Fruit fly (Drosophila melanogaster) whole organism, embryonic: ENCODE results near the gene CG15923.
A peak's percentile ranks its signal among the peaks of the same experiment; 100 is the strongest.

Source experiments
- Med ChIP-seq: fragments of 200-800 bp; sonication (Bioruptor generic); peaks from one replicate; lab custom pipeline; 2016; ENCODE audit warnings: missing biosample characterization, missing genetic modification characterization, mild to moderate bottlenecking, inconsistent platforms, moderate library complexity
- PHDP ChIP-seq: fragments of 200-800 bp; sonication (Bioruptor generic); optimal IDR thresholded peaks from 3 replicates; lab custom pipeline; 2018; ENCODE audit warnings: missing biosample characterization, mild to moderate bottlenecking, missing genetic modification characterization, moderate library complexity
- br ChIP-seq: fragments of >200 bp; optimal IDR thresholded peaks from 2 replicates; lab custom pipeline; 2017
- dysf ChIP-seq: fragments of 200-800 bp; sonication (Bioruptor generic); IDR thresholded peaks from 3 replicates; pipeline ENCODE4 v1.3.6; 2022; ENCODE audit warnings: missing biosample characterization, missing genetic modification characterization
- insv ChIP-seq, 2 experiments: fragments of 200-800 bp; sonication (Bioruptor generic); optimal IDR thresholded peaks; 3 replicates each; lab custom pipeline; 2016 to 2018; ENCODE audit warnings: missing biosample characterization in 2 of 2, missing genetic modification characterization in 2 of 2
- so ChIP-seq: fragments of 200-800 bp; sonication (Bioruptor generic); IDR thresholded peaks from 3 replicates; pipeline ENCODE4 v1.3.6; 2022; ENCODE audit warnings: missing biosample characterization, missing genetic modification characterization

DNA sequence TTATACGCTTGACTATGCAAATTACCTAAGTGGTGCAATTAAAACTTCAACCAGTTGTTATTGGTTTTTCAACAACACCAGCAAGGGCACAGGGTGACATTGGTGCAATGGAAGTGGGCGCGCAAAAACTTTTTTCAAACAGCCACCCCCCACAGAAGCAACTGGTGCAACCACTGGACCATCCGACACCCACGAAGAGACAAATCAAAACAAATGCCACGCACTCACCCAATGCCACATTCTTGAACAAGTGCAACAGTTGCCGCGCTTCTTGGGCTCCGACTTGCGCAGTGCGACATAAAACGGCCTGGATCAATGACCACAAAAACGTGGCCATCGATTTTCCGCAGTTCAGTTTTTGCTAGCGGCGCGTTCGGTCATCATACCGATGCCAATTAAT, 19.0 kb upstream of the CG15923 start:
- TF ChIP-seq so (no peak), insv (GFP tag; optimal IDR thresholded peaks at IDR 0.05; lab: Kevin White, UChicago) (no peak), br (no peak), Med (peak; percentile 71), dysf (GFP tag; lab: Robert Waterston, UW) (no peak), PHDP (tag; lab: Kevin White, UChicago) (no peak)
